Worm (Caenorhabditis elegans) whole organism, mixed stage, embryonic: ENCODE data around the gene agl-1.

Source experiments
- blmp-1 ChIP-seq: fragments of 150-350 bp; optimal IDR thresholded peaks from 2 replicates; lab custom pipeline; 2014; ENCODE audit warnings: missing biosample characterization, missing genetic modification characterization
- nhr-76 ChIP-seq: sonication (generic microtip); optimal IDR thresholded peaks from 2 replicates; lab custom pipeline; 2017; ENCODE audit warnings: missing biosample characterization, missing genetic modification characterization

ce11 chrII:14319227-14319626 is 38.7 kb downstream of the agl-1 start:
- TF ChIP-seq blmp-1 (tag; lab: Kevin White, UChicago) (no peak), nhr-76 (tag; lab: Kevin White, UChicago) (no peak)
